Worm (Caenorhabditis elegans) whole organism, L1 larva: Measurements from ENCODE around the gene dars-2.

ENCODE experiments used
- C16A3.4 ChIP-seq: fragments of 150-350 bp; optimal IDR thresholded peaks from 2 replicates; lab custom pipeline; 2014; ENCODE audit warnings: missing biosample characterization, missing genetic modification characterization
- ces-1 ChIP-seq: fragments of 150-350 bp; optimal IDR thresholded peaks from 2 replicates; lab custom pipeline; 2014; ENCODE audit warnings: missing biosample characterization, missing genetic modification reagents, missing genetic modification characterization
- dsc-1 ChIP-seq: sonication (generic microtip); optimal IDR thresholded peaks from 2 replicates; lab custom pipeline; 2016; ENCODE audit warnings: mild to moderate bottlenecking, missing genetic modification characterization, missing compliant biosample characterization
- elt-3 ChIP-seq, 6 experiments: fragments of 150-350 bp in 1 of 6; sonication (generic microtip); optimal IDR thresholded peaks; 2 replicates each; lab custom pipeline; 2017 to 2018; ENCODE audit warnings: missing biosample characterization in 6 of 6, missing genetic modification characterization in 6 of 6, inconsistent platforms in 1 of 6
- irx-1 ChIP-seq: sonication (generic microtip); optimal IDR thresholded peaks from 2 replicates; lab custom pipeline; 2016; ENCODE audit warnings: missing genetic modification characterization, missing compliant biosample characterization
- lin-15B ChIP-seq: fragments of 150-350 bp; sonication (generic microtip); optimal IDR thresholded peaks from 3 replicates; lab custom pipeline; 2014; ENCODE audit warnings: missing biosample characterization, missing genetic modification characterization
- lin-35 ChIP-seq, 2 experiments: fragments of 150-350 bp; optimal IDR thresholded peaks; 2 replicates each; lab custom pipeline; 2014; ENCODE audit warnings: missing biosample characterization in 2 of 2, missing genetic modification characterization in 2 of 2, missing genetic modification reagents in 2 of 2
- nhr-237 ChIP-seq: fragments of 150-350 bp; optimal IDR thresholded peaks from 2 replicates; lab custom pipeline; 2014; ENCODE audit warnings: missing biosample characterization, missing genetic modification characterization
- nhr-90 ChIP-seq: sonication (generic microtip); optimal IDR thresholded peaks from 2 replicates; lab custom pipeline; 2016; ENCODE audit warnings: mild to moderate bottlenecking, missing genetic modification characterization, missing compliant biosample characterization; ENCODE audit not compliant: poor library complexity
- skn-1 ChIP-seq: fragments of 150-350 bp; optimal IDR thresholded peaks from 2 replicates; lab custom pipeline; 2014; ENCODE audit warnings: missing biosample characterization, missing genetic modification characterization
- snpc-4 ChIP-seq: fragments of 150-350 bp; optimal IDR thresholded peaks from 2 replicates; lab custom pipeline; 2014; ENCODE audit warnings: missing biosample characterization, missing genetic modification characterization
- tbx-2 ChIP-seq: sonication (generic microtip); optimal IDR thresholded peaks from 2 replicates; lab custom pipeline; 2016; ENCODE audit warnings: missing genetic modification characterization, missing compliant biosample characterization

- TF ChIP-seq skn-1 (tag; lab: Kevin White, UChicago) (no peak), elt-3 (tag; optimal IDR thresholded peaks at IDR 0.05; lab: Kevin White, UChicago) (no peak), dsc-1 (no peak), nhr-237 (tag; lab: Kevin White, UChicago) (no peak), lin-35 (GFP tag; optimal IDR thresholded peaks at IDR 0.05; lab: Kevin White, UChicago) (no peak), ces-1 (no peak), tbx-2 (tag; lab: Kevin White, UChicago) (no peak), nhr-90 (tag; lab: Kevin White, UChicago) (no peak), snpc-4 (tag; lab: Kevin White, UChicago) (no peak), C16A3.4 (tag; lab: Kevin White, UChicago) (no peak), irx-1 (tag; lab: Kevin White, UChicago) (no peak), lin-15B (tag; lab: Kevin White, UChicago) (no peak)
Observed at ce11 chrV:12053598-12053997, 5.1 kb downstream of the dars-2 start, which contains the start of gene F10C2.7.
